Fruit fly (Drosophila melanogaster): ENCODE results near the gene CG42458.

dm6 chr3L:7496097-7496496 is 72.5 kb downstream of the CG42458 start, which contains the start of gene Cyp4d8:
- TF ChIP-seq CG3995 (GFP tag; optimal IDR thresholded peaks at IDR 0.05) (no peak), Dll (GFP tag; IDR thresholded peaks at IDR 0.05; ENCODE audit: partially characterized antibody) (no peak), sug (tag; optimal IDR thresholded peaks at IDR 0.05) (no peak)
